Fruit fly (Drosophila melanogaster) ovary, adult (tissue): ENCODE results near the gene SP1029.
A peak's percentile ranks its signal among the peaks of the same experiment; 100 is the strongest.

Experiments used
- CG17801 ChIP-seq: fragments of 200-800 bp; optimal IDR thresholded peaks from 2 replicates; lab custom pipeline; 2019; ENCODE audit warnings: missing biosample characterization, mild to moderate bottlenecking, missing genetic modification characterization, moderate library complexity; ENCODE audit not compliant: partially characterized antibody

The SP1029 gene

DNA sequence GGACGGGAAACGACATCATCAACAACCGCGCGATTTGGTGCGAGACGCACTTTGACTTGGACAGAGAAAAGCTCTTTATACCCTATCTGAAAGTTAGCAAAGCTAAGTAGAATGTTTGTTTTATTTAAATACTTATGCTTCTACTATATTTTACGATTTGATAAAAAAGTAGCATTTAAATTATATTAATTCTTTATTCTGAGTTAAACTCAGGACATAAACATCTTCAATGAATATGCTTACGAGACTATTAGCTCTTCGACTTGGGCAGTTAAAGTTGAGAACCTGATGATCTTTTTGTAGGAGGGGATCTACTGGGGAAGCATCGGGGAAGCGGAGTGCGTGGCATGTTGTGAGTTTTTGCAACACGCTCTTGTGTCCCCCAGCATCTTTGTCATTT is 27.5 kb upstream of the SP1029 start:
- no peak for TF ChIP-seq CG17801 (GFP tag; lab: Kevin White, UChicago)

DNA sequence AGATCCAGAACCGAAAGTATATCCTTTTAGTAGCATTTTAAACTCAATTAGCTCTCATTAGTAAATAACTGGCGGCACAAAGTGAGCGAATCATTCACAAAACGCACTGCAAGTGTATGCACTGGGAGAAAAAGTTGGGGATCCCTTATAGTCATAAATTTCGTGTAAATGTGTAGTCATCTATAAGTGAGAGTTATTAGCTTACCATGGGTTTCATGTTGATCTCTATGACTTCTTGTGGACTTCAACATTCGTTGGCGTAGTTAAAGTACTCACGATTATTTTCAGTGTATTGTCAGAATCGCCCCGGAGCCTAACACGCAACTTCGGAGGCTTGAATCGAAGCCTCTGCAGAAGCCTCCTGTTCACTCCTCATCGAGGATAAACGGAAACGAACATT is 26.8 kb upstream of the SP1029 start:
- TF ChIP-seq CG17801 (GFP tag; lab: Kevin White, UChicago), result no peak

DNA sequence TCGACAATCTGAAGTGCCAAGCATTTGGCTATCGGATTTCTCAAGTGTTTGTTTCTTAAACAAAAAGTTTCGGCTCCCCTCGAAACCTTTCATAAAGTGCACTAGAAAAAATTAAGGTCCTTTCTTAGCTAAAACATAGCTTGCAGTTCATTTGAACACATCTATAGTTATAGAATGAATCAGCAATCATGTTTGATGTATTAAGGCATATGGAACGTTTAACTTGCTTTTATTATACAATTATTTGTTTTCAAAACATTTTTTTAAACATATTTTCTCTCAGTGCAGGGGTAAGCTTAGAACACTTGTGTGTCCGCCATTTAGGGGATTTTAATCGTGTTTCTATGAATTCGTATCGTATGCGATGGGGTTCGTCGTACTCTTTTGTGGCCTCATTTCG is 24.3 kb upstream of the SP1029 start:
- TF ChIP-seq CG17801 (GFP tag; lab: Kevin White, UChicago), result no peak

DNA sequence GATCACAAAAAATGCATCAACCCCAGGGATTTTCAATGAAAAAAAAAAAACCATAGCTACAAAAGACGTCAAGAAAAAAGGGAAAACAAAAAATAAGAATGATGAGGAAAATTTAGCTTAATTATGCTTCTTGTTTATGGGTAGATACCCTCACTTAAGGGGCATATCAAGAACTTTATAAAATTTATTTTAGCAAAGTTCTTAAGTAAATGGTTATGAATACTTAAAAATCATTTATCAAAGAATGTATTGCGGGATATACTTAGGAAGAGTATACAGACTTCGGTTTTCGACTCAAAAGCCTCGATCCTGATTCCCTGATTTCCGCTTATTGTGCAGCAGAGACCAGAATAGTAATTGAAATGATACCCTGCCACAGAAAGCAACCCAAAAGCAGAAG is 22.8 kb upstream of the SP1029 start:
- TF ChIP-seq CG17801 (GFP tag; lab: Kevin White, UChicago), result no peak

DNA sequence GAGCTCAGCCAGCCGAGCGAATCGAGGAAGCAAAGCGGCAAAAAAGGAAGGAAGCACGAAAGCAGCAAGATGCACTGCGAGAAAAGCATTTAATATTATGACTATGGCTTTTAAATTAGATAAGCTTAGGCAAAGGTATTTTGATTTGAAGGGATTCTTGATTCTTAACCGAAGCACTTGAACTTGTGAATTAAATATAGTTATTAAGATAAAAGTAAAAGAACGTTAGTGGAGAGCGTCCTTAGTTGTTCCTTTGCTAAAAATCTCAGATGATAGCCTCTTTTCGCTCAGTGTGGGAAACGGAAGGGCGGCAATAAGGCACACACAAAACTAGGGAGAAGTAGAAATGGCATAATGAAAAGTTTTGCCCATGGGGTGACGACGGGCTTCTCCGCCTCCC is 19.0 kb upstream of the SP1029 start:
- no peak for TF ChIP-seq CG17801 (GFP tag; lab: Kevin White, UChicago)

DNA sequence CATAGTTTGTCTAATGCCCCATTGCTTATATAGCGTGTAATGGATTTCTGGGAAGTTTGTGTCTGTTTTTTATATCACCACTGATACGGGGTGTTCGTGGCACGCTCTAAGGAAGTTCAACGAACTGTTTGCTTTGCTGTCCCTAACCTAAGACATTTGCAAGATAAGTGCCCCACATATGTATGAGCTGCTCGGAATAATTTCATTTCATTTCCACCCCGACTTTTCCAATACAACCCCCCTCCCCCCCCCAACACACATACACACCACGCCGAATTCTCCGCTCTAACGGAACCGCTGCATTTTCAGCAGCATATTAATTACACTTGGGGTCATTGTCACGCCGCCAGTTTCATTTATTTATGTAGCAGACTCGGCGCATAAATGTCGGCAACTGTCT is 17.8 kb upstream of the SP1029 start:
- no peak for TF ChIP-seq CG17801 (GFP tag; lab: Kevin White, UChicago)

DNA sequence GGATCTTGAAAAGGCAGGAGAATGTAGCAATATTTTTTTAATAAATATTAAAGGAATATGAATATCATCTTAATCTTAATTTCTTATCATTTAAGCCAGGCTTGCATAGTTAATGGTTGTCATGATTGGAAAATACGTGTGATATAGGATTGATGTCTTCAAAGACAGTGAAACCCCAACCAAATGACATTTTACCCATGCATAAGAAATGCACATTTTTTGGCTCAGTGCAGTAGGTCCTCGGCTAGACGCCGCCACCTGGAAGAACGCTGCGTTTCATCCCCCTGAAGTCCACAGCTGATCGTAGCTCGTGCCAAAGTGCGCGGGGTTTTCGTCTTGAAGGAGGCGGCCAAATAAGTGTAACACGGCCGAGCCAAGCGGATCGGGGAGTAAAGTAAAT is 16.4 kb upstream of the SP1029 start:
- no peak for TF ChIP-seq CG17801 (GFP tag; lab: Kevin White, UChicago)

DNA sequence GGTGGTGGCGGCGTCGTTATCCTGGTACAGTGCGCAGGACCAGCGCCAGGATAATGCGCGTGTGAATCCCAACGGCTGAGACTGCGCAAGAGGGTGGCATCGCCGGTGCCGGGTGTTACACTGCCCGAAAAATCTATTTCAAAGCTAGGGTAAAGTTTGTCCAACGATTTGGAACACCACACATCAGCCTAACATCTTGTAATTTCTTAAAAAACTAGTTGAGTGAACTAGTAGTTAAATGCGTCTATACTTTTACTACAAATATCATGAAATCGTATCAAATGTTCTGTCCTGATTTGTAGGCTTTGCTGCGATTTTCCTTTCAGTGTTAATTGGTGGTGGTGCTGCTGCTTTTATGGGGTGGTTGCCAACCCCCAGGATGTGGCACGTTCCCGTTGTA is 14.8 kb upstream of the SP1029 start:
- no peak for TF ChIP-seq CG17801 (GFP tag; lab: Kevin White, UChicago)

DNA sequence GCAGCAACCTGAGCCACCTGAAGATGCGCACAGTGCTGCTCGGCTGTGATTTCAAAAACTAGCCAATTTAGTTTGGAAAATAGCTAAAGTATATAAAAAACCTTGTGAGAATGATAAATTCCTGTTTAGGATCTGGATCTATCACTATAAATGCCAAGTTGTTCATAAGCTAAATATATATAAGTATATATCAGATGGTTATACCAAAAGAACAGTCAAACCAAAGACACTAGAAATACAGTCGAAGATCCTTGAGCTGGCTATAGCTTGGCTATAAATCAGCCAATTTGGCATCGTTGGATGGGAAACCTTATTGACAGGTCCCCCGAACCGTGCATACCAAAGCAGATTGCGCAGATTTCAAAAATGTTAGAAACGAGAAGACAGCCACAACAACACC is 13.0 kb upstream of the SP1029 start:
- no peak for TF ChIP-seq CG17801 (GFP tag; lab: Kevin White, UChicago)

DNA sequence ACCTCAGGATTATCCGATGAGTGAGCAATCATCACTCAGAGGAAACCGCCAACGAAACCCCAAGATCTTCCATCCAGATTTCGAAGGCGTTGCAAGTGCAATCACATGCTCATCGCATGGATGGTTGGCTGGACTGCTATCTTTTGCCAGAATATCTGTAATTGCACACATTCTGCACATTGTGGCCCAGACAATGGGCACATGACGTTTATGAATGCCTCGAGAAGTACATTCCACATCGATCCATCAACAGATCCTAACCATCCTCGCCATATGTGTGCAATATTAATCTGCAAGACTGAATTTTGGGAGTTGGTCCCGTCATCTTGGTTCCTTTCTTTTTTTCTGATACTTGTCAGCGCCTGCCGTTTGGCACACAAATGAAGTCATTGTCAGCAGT is 12.2 kb upstream of the SP1029 start:
- TF ChIP-seq CG17801 (GFP tag; lab: Kevin White, UChicago), result no peak

DNA sequence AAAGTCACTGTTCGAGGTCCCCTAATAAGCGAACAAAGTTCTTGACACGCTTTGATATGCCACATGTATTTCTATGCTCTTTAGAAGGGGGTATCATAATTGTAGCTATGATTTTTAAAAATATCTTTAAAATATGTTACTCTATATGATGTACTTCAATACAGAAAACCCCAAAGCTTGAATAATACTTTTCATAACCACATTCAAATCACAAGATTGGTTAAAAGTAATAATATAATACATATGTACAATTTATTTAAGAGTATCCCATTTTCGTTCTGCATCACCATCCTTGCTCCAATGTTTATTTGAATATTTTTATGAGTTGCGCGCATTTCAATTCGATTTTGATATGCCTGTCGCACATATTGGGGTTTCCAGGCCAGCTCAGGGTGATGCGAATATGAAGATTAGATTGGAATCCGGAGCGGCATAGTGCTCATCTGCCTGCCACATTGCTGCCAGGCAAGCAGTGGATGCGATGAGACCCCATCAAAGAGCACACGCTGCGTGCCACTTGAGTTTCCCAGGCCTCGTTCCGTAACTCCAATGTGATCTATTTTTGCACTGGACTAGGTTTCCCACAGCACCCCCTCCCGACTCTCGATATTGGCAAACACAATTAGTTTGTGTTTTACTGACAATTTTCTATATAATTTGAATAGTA is 9.3 kb upstream of the SP1029 start:
- TF ChIP-seq CG17801 (GFP tag; lab: Kevin White, UChicago), result no peak

DNA sequence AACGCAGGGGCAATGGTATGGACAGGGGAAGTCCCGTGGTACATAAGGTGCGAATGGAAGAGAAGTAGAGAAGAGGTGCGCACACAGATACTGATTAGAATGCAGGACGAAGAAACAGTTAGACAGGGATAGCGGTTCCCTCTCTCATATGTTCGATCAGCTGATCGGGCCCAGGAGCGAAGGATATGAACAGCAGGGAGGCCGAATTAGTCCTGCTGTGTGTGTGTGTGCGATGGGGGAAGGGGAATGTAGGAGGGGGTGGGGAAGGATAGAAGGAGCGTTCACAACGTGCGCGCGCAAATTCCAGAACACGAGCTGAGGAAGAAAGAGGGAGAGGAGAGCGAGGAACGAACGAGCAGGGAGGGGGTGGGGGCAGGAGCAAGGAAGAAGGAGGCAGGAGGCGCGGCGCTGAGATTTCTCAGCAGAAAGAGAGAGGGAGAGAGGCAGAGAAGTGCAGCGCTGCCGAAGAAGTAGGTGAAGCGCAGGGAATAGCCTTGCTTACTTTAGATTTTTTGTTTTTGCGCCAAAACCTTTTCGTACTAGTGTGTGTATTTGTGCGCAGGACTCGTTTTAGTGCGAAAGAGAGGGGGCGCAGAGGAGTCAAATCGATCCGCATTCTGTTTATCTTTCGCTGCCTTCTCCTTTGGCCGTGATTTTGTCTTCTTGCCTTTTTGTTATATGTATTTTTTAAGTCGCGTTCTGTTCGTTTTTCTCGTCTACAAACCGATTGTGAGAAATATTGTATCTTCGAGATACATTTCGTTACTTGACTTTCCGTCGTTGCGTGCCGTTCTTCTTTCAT is 7.8 kb upstream of the SP1029 start:
- TF ChIP-seq CG17801 (GFP tag; lab: Kevin White, UChicago), result no peak

DNA sequence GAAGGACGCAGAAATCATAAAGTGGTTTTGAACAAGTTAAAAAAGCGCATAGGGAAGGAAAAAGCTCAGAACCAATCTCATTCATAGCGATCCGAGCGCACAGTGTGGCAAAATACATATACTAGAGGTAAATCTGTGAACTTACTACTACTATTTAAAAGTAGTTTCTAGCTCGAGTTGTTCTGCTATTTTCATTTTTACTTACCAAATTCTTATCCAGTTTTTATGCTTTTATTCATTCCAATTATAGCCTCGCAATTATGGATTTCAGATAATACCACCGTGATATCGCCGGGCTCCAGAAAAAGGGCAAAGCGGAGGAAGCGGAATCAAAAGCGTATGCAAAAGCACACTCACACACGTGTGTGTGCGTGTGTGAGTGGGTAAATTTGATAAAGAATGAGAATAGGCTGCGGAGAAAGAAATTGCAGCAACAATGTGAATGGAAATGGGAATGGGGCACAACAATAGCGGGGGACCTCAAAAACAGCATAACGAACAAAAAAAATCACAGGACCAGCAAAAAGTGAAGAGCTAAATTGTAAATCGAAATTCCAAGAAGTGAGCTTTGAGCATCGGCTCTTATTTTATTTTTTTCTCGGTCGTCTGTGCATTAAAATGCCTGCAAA is 6.7 kb upstream of the SP1029 start:
- TF ChIP-seq CG17801 (GFP tag; lab: Kevin White, UChicago), result no peak

DNA sequence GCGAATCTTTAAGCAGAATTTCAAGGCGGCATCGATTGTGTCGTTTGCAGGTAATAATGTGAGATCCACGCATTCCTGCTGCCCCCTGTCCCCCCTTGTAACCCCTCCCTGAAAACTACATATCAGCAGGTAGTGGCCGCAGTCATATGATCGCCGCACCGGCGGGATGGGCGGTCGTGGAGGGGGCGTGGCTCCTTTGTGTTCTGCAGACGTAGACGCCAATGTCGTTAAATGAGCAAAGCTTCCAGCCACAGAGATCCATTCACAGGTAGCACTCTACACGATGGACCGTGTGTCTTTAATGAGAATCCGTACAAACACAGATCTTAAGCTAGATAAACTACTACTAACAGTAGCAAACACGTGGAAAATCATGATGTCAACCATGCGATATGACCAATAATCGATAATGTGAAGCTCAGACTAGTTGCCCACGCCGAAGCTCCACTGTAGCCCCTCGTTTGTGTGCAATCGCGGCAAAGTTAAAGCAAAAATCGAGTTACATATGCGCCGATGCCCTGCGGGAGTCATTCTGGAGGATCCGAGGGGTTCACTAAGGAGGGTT is 5.8 kb upstream of the SP1029 start, which contains the start of gene CG45544:
Gene CG45544, plus strand, starts transcription at position 523 of the 565 bp plus-strand sequence.
- peak; percentile 80 for TF ChIP-seq CG17801 (GFP tag; lab: Kevin White, UChicago)
